Worm (Caenorhabditis elegans) whole organism, L1 larva: ENCODE data around the gene glo-4.

Source experiments
- alr-1 ChIP-seq: fragments of 200-800 bp; sonication (Bioruptor generic); optimal IDR thresholded peaks from 2 replicates; lab custom pipeline; 2018; ENCODE audit warnings: borderline replicate concordance, mild to moderate bottlenecking, missing genetic modification characterization, missing compliant biosample characterization
- ceh-63 ChIP-seq: fragments of 200-800 bp; sonication (Bioruptor generic); optimal IDR thresholded peaks from 2 replicates; lab custom pipeline; 2018; ENCODE audit warnings: mild to moderate bottlenecking, missing genetic modification characterization, missing compliant biosample characterization
- ceh-8 ChIP-seq: fragments of 200-800 bp; sonication (Bioruptor generic); optimal IDR thresholded peaks from 2 replicates; lab custom pipeline; 2018; ENCODE audit warnings: mild to moderate bottlenecking, missing genetic modification characterization, moderate library complexity, missing compliant biosample characterization
- ceh-90 ChIP-seq: sonication (generic microtip); optimal IDR thresholded peaks from 2 replicates; lab custom pipeline; 2016; ENCODE audit warnings: missing genetic modification characterization, missing compliant biosample characterization
- ces-1 ChIP-seq: fragments of 150-350 bp; optimal IDR thresholded peaks from 2 replicates; lab custom pipeline; 2014; ENCODE audit warnings: missing biosample characterization, missing genetic modification reagents, missing genetic modification characterization
- dpl-1 ChIP-seq, 3 experiments: fragments of 150-350 bp in 2 of 3; sonication (generic microtip) in 1 of 3; optimal IDR thresholded peaks; 2 replicates each; lab custom pipeline; 2014 to 2017; ENCODE audit warnings: missing biosample characterization in 3 of 3, missing genetic modification characterization in 3 of 3, missing genetic modification reagents in 3 of 3
- efl-1 ChIP-seq, 4 experiments: fragments of 150-350 bp; optimal IDR thresholded peaks in 3 of 4; peaks in 1 of 4; 1 replicate in 1 of 4; 2 replicates in 3 of 4; lab custom pipeline; 2014; ENCODE audit warnings: missing biosample characterization in 2 of 4, missing genetic modification characterization in 2 of 4, missing genetic modification reagents in 2 of 4
- efl-3 ChIP-seq: fragments of 200-800 bp; sonication (Bioruptor generic); optimal IDR thresholded peaks from 2 replicates; lab custom pipeline; 2018; ENCODE audit warnings: mild to moderate bottlenecking, missing genetic modification characterization, missing compliant biosample characterization
- egl-13 ChIP-seq: sonication (generic microtip); optimal IDR thresholded peaks from 2 replicates; lab custom pipeline; 2016; ENCODE audit warnings: missing genotype, missing genetic modification reagents, missing genetic modification characterization, missing compliant biosample characterization
- fkh-10 ChIP-seq: sonication (generic microtip); optimal IDR thresholded peaks from 2 replicates; lab custom pipeline; 2017; ENCODE audit warnings: missing biosample characterization, missing genetic modification reagents, missing genetic modification characterization
- fos-1 ChIP-seq: fragments of 150-350 bp; optimal IDR thresholded peaks from 2 replicates; lab custom pipeline; 2014; ENCODE audit warnings: missing biosample characterization, missing genetic modification characterization
- lin-14 ChIP-seq: fragments of 200-800 bp; sonication (Bioruptor generic); optimal IDR thresholded peaks from 2 replicates; lab custom pipeline; 2018; ENCODE audit warnings: mild to moderate bottlenecking, missing genetic modification characterization, moderate library complexity, missing compliant biosample characterization
- lin-15B ChIP-seq: fragments of 150-350 bp; sonication (generic microtip); optimal IDR thresholded peaks from 3 replicates; lab custom pipeline; 2014; ENCODE audit warnings: missing biosample characterization, missing genetic modification characterization
- lsy-2 ChIP-seq, 2 experiments: fragments of 150-350 bp; optimal IDR thresholded peaks; 2 replicates each; lab custom pipeline; 2014; ENCODE audit warnings: missing biosample characterization in 2 of 2, missing genetic modification characterization in 2 of 2
- mef-2 ChIP-seq: fragments of 150-350 bp; optimal IDR thresholded peaks from 2 replicates; lab custom pipeline; 2014; ENCODE audit warnings: missing biosample characterization, missing genetic modification characterization
- nhr-12 ChIP-seq: sonication (generic microtip); optimal IDR thresholded peaks from 2 replicates; lab custom pipeline; 2017; ENCODE audit warnings: missing biosample characterization, missing genetic modification characterization
- nhr-19 ChIP-seq: fragments of 200-800 bp; sonication (Bioruptor generic); conservative IDR thresholded peaks from 2 replicates; pipeline ENCODE4 v1.3.6; 2022; ENCODE audit warnings: missing genetic modification characterization, missing compliant biosample characterization
- nhr-20 ChIP-seq: sonication (generic microtip); optimal IDR thresholded peaks from 2 replicates; lab custom pipeline; 2016; ENCODE audit warnings: mild to moderate bottlenecking, missing genetic modification characterization, missing compliant biosample characterization
- nhr-237 ChIP-seq: fragments of 150-350 bp; optimal IDR thresholded peaks from 2 replicates; lab custom pipeline; 2014; ENCODE audit warnings: missing biosample characterization, missing genetic modification characterization
- nhr-71 ChIP-seq: sonication (generic microtip); optimal IDR thresholded peaks from 2 replicates; lab custom pipeline; 2016; ENCODE audit warnings: mild to moderate bottlenecking, missing genetic modification characterization, moderate library complexity, missing compliant biosample characterization
- nhr-84 ChIP-seq: sonication (generic microtip); optimal IDR thresholded peaks from 2 replicates; lab custom pipeline; 2017; ENCODE audit warnings: missing biosample characterization, missing genetic modification characterization
- nhr-85 ChIP-seq: sonication (generic microtip); peaks from one replicate; lab custom pipeline; 2016; ENCODE audit warnings: missing genetic modification characterization, inconsistent platforms, missing compliant biosample characterization
- pag-3 ChIP-seq: sonication (generic microtip); optimal IDR thresholded peaks from 2 replicates; lab custom pipeline; 2017; ENCODE audit warnings: missing genetic modification characterization, mild to moderate bottlenecking, missing compliant biosample characterization, antibody characterized with exemption, borderline replicate concordance; ENCODE audit not compliant: insufficient read depth
- pax-3 ChIP-seq: fragments of 200-800 bp; sonication (Bioruptor generic); optimal IDR thresholded peaks from 2 replicates; lab custom pipeline; 2018; ENCODE audit warnings: mild to moderate bottlenecking, missing genetic modification characterization, moderate library complexity, missing compliant biosample characterization
- snpc-4 ChIP-seq: fragments of 150-350 bp; optimal IDR thresholded peaks from 2 replicates; lab custom pipeline; 2014; ENCODE audit warnings: missing biosample characterization, missing genetic modification characterization
- sox-4 ChIP-seq: sonication (generic microtip); optimal IDR thresholded peaks from 2 replicates; lab custom pipeline; 2016; ENCODE audit warnings: missing genetic modification characterization, missing compliant biosample characterization
- sptf-1 ChIP-seq: fragments of 150-350 bp; optimal IDR thresholded peaks from 2 replicates; lab custom pipeline; 2014; ENCODE audit warnings: missing biosample characterization, missing genetic modification characterization
- unc-130 ChIP-seq: fragments of 150-350 bp; optimal IDR thresholded peaks from 2 replicates; lab custom pipeline; 2017; ENCODE audit warnings: missing biosample characterization, missing genetic modification characterization, inconsistent platforms
- unc-98 ChIP-seq: fragments of 200-800 bp; sonication (Bioruptor generic); IDR thresholded peaks from 2 replicates; pipeline ENCODE4 v1.3.6; 2022; ENCODE audit warnings: missing genetic modification characterization, missing compliant biosample characterization
- ztf-4 ChIP-seq: fragments of 150-350 bp; optimal IDR thresholded peaks from 2 replicates; lab custom pipeline; 2014; ENCODE audit warnings: missing biosample characterization, missing genetic modification characterization

The glo-4 gene

DNA sequence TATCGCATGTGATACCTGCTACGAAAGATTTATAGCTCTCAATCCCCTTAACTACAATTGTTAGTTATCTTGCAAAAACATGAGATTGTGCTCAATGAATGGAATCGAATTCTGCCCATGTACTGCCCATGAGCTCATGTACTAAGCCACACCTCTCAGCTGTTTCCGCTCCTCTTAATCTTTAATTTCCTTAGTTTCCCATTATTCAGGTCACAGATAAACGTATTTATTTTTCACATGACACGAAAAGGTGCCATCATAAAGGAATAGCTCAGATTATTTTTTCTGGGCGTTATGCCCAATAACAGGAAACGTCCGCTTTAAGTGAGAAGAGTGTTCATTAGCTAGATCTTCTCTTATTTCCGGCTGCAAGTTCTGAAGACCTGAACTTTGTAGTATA lies 57.0 kb downstream of the glo-4 start (continued):
- TF ChIP-seq alr-1 (no peak), unc-98 (no peak), ztf-4 (tag; lab: Kevin White, UChicago) (no peak), lin-15B (tag; lab: Kevin White, UChicago) (no peak), ceh-63 (no peak), efl-3 (GFP tag; lab: Kevin White, UChicago) (no peak), sptf-1 (tag; lab: Kevin White, UChicago) (no peak), unc-130 (no peak), nhr-84 (no peak), nhr-19 (GFP tag; lab: Robert Waterston, UW) (no peak), lsy-2 (tag; optimal IDR thresholded peaks at IDR 0.05; lab: Kevin White, UChicago) (no peak), nhr-85 (no peak), lin-14 (GFP tag; lab: Kevin White, UChicago) (peak; percentile 3), nhr-20 (no peak), mef-2 (no peak), ceh-90 (tag; lab: Kevin White, UChicago) (no peak), nhr-12 (no peak), pag-3 (tag; lab: Kevin White, UChicago) (no peak), snpc-4 (no peak), efl-1 (optimal IDR thresholded peaks at IDR 0.05; lab: Kevin White, UChicago) (no peak), efl-1 (GFP tag; optimal IDR thresholded peaks at IDR 0.05 in 1 of 2; lab: Kevin White, UChicago) (peak in 1 of 2 experiments; percentile 59), egl-13 (tag; lab: Kevin White, UChicago) (peak; percentile 61), pax-3 (tag; lab: Kevin White, UChicago) (peak; percentile 59), ces-1 (no peak), fkh-10 (peak; percentile 14), sox-4 (tag; lab: Kevin White, UChicago) (peak; percentile 48), fos-1 (tag; lab: Kevin White, UChicago) (no peak), nhr-237 (tag; lab: Kevin White, UChicago) (no peak), ceh-8 (GFP tag; lab: Kevin White, UChicago) (no peak), nhr-71 (tag; lab: Kevin White, UChicago) (peak; percentile 29), dpl-1 (GFP tag; optimal IDR thresholded peaks at IDR 0.05; lab: Kevin White, UChicago) (no peak)
